Worm (Caenorhabditis elegans): ENCODE measurements around the gene T04A6.3.

The T04A6.3 gene

DNA sequence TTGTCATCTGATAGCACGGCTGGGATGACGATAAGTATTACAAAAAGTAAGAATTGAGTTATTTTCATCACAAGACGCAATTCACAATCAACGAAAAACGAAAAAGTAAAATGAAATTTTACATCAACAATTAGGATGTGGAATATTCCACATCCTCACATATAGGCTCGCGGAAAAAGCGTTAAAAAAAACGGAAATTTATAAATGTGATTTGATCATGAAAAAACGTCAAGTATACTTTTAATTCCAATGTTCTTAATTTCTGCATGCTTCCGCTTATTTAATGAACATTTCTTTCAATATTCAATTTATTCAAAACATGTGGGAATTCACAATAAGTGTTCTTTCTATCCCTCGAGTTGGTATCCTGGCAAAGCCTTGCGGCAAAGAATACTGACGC is at the start of gene T04A6.3:
Gene T04A6.3, minus strand, starts transcription at position 101 of the 400 bp plus-strand sequence.
- TF ChIP-seq med-1 (GFP tag; optimal IDR thresholded peaks at IDR 0.05; ENCODE audit: insufficient read depth) (no peak), flt-1 (GFP tag; IDR thresholded peaks at IDR 0.05) (no peak), ztf-23 (GFP tag; IDR thresholded peaks at IDR 0.05) (no peak), ztf-29 (GFP tag; IDR thresholded peaks at IDR 0.05) (no peak), cog-1 (tag; optimal IDR thresholded peaks at IDR 0.05) (no peak), tab-1 (GFP tag; IDR thresholded peaks at IDR 0.05) (no peak), T22C8.4 (GFP tag; IDR thresholded peaks at IDR 0.05) (no peak), klf-2 (GFP tag; conservative IDR thresholded peaks at IDR 0.05) (no peak), ref-1 (GFP tag; conservative IDR thresholded peaks at IDR 0.05) (no peak)

ce11 chrIII:7656474-7656873 is 48.4 kb upstream of the T04A6.3 start, which contains the start of gene ZK783.7:
TSS of gene ZK783.7 (plus strand) at chrIII:7656719.
- TF ChIP-seq ztf-23 (GFP tag; IDR thresholded peaks at IDR 0.05) (0 out of 2 replicates have a peak, but pooled peaks have one; percentile 16), T22C8.4 (GFP tag; IDR thresholded peaks at IDR 0.05) (no peak), flt-1 (GFP tag; IDR thresholded peaks at IDR 0.05) (0 out of 2 replicates have a peak, but pooled peaks have one; percentile 40), ztf-29 (GFP tag; IDR thresholded peaks at IDR 0.05) (no peak)

DNA sequence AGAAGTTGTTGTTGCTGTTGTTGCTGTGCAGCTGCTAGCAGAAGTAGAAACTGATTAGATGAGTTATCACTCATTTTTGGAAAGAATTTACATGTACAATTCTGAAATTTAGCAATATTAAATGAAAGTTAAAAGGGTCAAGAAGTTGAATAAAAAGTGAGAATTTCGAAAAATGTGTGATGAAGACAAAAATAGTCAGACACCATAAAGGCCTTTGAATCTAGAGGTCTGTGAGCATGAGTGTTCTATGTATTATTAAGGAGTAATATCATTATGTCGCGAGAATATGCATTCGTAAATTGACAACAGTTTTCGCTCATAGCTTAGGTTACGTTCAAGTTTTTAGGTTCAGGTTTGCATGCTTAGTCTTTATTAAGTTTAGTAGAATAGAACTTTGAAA is 47.8 kb upstream of the T04A6.3 start, which contains the start of gene baz-2:
Gene baz-2, minus strand, starts transcription at position 101 of the 400 bp plus-strand sequence.
- no peak for TF ChIP-seq ztf-29 (GFP tag; IDR thresholded peaks at IDR 0.05)
- TF ChIP-seq ztf-23 (GFP tag; IDR thresholded peaks at IDR 0.05): no peak
- TF ChIP-seq ref-1 (GFP tag; conservative IDR thresholded peaks at IDR 0.05): no peak
- no peak for TF ChIP-seq klf-2 (GFP tag; conservative IDR thresholded peaks at IDR 0.05)
- no peak for TF ChIP-seq med-1 (GFP tag; optimal IDR thresholded peaks at IDR 0.05; ENCODE audit: insufficient read depth)
- TF ChIP-seq T22C8.4 (GFP tag; IDR thresholded peaks at IDR 0.05): no peak
- TF ChIP-seq flt-1 (GFP tag; IDR thresholded peaks at IDR 0.05): no peak
- TF ChIP-seq cog-1 (tag; optimal IDR thresholded peaks at IDR 0.05): no peak

- TF ChIP-seq ztf-23 (GFP tag; IDR thresholded peaks at IDR 0.05): no peak
- peak; percentile 50; the same call in 1 of the 2 replicates for TF ChIP-seq flt-1 (GFP tag; IDR thresholded peaks at IDR 0.05)
- TF ChIP-seq med-1 (GFP tag; optimal IDR thresholded peaks at IDR 0.05; ENCODE audit: insufficient read depth): no peak
- no peak for TF ChIP-seq ref-1 (GFP tag; conservative IDR thresholded peaks at IDR 0.05)
- no peak for TF ChIP-seq T22C8.4 (GFP tag; IDR thresholded peaks at IDR 0.05)
Observed at ce11 chrIII:7655498-7655897, 47.4 kb upstream of the T04A6.3 start.

- no peak for TF ChIP-seq ztf-23 (GFP tag; IDR thresholded peaks at IDR 0.05)
- TF ChIP-seq cog-1 (tag; optimal IDR thresholded peaks at IDR 0.05): no peak
- TF ChIP-seq med-1 (GFP tag; optimal IDR thresholded peaks at IDR 0.05; ENCODE audit: insufficient read depth): no peak
- TF ChIP-seq tab-1 (GFP tag; IDR thresholded peaks at IDR 0.05): no peak
- no peak for TF ChIP-seq ztf-29 (GFP tag; IDR thresholded peaks at IDR 0.05)
- TF ChIP-seq flt-1 (GFP tag; IDR thresholded peaks at IDR 0.05): no peak
- no peak for TF ChIP-seq T22C8.4 (GFP tag; IDR thresholded peaks at IDR 0.05)
- TF ChIP-seq klf-2 (GFP tag; conservative IDR thresholded peaks at IDR 0.05): no peak
- no peak for TF ChIP-seq ref-1 (GFP tag; conservative IDR thresholded peaks at IDR 0.05)
Observed at ce11 chrIII:7648841-7649240, 40.7 kb upstream of the T04A6.3 start.

- no peak for TF ChIP-seq med-1 (GFP tag; optimal IDR thresholded peaks at IDR 0.05; ENCODE audit: insufficient read depth)
- no peak for TF ChIP-seq ztf-23 (GFP tag; IDR thresholded peaks at IDR 0.05)
- no peak for TF ChIP-seq cog-1 (tag; optimal IDR thresholded peaks at IDR 0.05)
- no peak for TF ChIP-seq T22C8.4 (GFP tag; IDR thresholded peaks at IDR 0.05)
- no peak for TF ChIP-seq klf-2 (GFP tag; conservative IDR thresholded peaks at IDR 0.05)
- no peak for TF ChIP-seq ztf-29 (GFP tag; IDR thresholded peaks at IDR 0.05)
- no peak for TF ChIP-seq ref-1 (GFP tag; conservative IDR thresholded peaks at IDR 0.05)
- TF ChIP-seq flt-1 (GFP tag; IDR thresholded peaks at IDR 0.05): no peak
- TF ChIP-seq tab-1 (GFP tag; IDR thresholded peaks at IDR 0.05): no peak
Observed at ce11 chrIII:7645075-7645474, 37.0 kb upstream of the T04A6.3 start.

DNA sequence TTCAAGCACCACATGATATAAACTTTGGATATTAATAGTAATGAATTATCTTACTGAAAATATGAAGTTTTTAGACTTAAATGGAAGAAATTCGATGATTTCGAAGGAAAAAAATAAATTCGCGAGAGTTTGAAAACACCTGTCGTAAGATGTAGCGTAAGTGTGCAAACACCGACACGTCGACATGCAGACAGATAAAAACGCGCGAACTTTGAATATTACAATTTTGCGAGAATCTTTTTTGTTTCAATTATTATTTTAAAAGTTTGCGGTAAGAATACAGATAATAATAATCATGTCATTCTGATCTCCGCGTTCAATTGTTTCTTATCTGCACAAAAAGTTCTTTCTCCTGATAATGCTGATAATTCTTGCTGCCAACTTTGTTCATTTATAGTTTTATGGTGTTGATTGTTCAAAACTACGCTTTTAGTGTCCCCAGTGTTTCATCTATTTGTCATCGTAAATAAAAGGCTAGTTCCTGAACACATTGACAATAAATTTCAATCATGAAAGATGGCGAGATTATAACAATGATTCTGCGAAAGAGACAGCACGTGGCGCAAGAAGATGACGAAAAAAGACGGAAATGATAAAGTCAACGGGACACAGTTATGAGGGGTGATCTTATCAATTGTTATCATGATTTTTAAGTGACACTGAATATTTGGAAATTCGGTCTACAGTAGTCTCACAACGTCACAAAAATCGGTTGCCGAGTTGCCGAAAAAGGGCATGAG is 35.9 kb upstream of the T04A6.3 start:
- TF ChIP-seq med-1 (GFP tag; optimal IDR thresholded peaks at IDR 0.05; ENCODE audit: insufficient read depth): no peak
- TF ChIP-seq flt-1 (GFP tag; IDR thresholded peaks at IDR 0.05): no peak
- no peak for TF ChIP-seq ztf-29 (GFP tag; IDR thresholded peaks at IDR 0.05)
- no peak for TF ChIP-seq cog-1 (tag; optimal IDR thresholded peaks at IDR 0.05)

ce11 chrIII:7643084-7643483 is 35.0 kb upstream of the T04A6.3 start, which contains the start of gene upp-1:
TSS of gene upp-1 (minus strand) at chrIII:7643101.
- TF ChIP-seq med-1 (GFP tag; optimal IDR thresholded peaks at IDR 0.05; ENCODE audit: insufficient read depth): no peak
- TF ChIP-seq ref-1 (GFP tag; conservative IDR thresholded peaks at IDR 0.05): no peak
- no peak for TF ChIP-seq T22C8.4 (GFP tag; IDR thresholded peaks at IDR 0.05)
- TF ChIP-seq ztf-23 (GFP tag; IDR thresholded peaks at IDR 0.05): no peak
- TF ChIP-seq klf-2 (GFP tag; conservative IDR thresholded peaks at IDR 0.05): no peak
- TF ChIP-seq flt-1 (GFP tag; IDR thresholded peaks at IDR 0.05): no peak
- no peak for TF ChIP-seq tab-1 (GFP tag; IDR thresholded peaks at IDR 0.05)
- no peak for TF ChIP-seq cog-1 (tag; optimal IDR thresholded peaks at IDR 0.05)
- no peak for TF ChIP-seq ztf-29 (GFP tag; IDR thresholded peaks at IDR 0.05)

- peak; percentile 32; the same call in 1 of the 2 replicates for TF ChIP-seq ztf-29 (GFP tag; IDR thresholded peaks at IDR 0.05)
- TF ChIP-seq klf-2 (GFP tag; conservative IDR thresholded peaks at IDR 0.05): 0 out of 2 replicates have a peak, but pooled peaks have one; percentile 33
- no peak for TF ChIP-seq cog-1 (tag; optimal IDR thresholded peaks at IDR 0.05)
- TF ChIP-seq flt-1 (GFP tag; IDR thresholded peaks at IDR 0.05): peak; percentile 93
- TF ChIP-seq T22C8.4 (GFP tag; IDR thresholded peaks at IDR 0.05): peak; percentile 71
- no peak for TF ChIP-seq med-1 (GFP tag; optimal IDR thresholded peaks at IDR 0.05; ENCODE audit: insufficient read depth)
- TF ChIP-seq ztf-23 (GFP tag; IDR thresholded peaks at IDR 0.05): peak; percentile 76; the same call in 1 of the 2 replicates
- peak; percentile 78 for TF ChIP-seq ref-1 (GFP tag; conservative IDR thresholded peaks at IDR 0.05)
- peak; percentile 81; the same call in 1 of the 2 replicates for TF ChIP-seq tab-1 (GFP tag; IDR thresholded peaks at IDR 0.05)
Observed at ce11 chrIII:7642015-7642414, 33.9 kb upstream of the T04A6.3 start.

Data from whole organism, midembryonic.